Fruit fly (Drosophila melanogaster) whole organism, embryonic: Measurements from ENCODE around the gene DCP2.

Experiments
- Atf3 ChIP-seq: fragments of 200-800 bp; sonication (Bioruptor generic); optimal IDR thresholded peaks from 3 replicates; lab custom pipeline; 2016; ENCODE audit warnings: missing biosample characterization, missing genetic modification characterization
- Bgb ChIP-seq: fragments of 200-800 bp; sonication (Bioruptor generic); IDR thresholded peaks from 2 replicates; pipeline ENCODE4 v1.3.6; 2022; ENCODE audit warnings: missing biosample characterization, missing genetic modification characterization; ENCODE audit not compliant: partially characterized antibody
- CG10321 ChIP-seq: fragments of 200-800 bp; sonication (Bioruptor generic); IDR thresholded peaks from 2 replicates; pipeline ENCODE4 v1.3.6; 2022; ENCODE audit warnings: missing biosample characterization, missing genetic modification characterization
- CG10462 ChIP-seq: fragments of 200-800 bp; sonication (Bioruptor generic); optimal IDR thresholded peaks from 2 replicates; lab custom pipeline; 2016; ENCODE audit warnings: missing biosample characterization, missing genetic modification characterization
- CG12236 ChIP-seq: fragments of 200-800 bp; sonication (Bioruptor generic); optimal IDR thresholded peaks from 2 replicates; lab custom pipeline; 2016; ENCODE audit warnings: missing biosample characterization, missing genetic modification characterization
- CG1233 ChIP-seq: fragments of 200-800 bp; sonication (Bioruptor generic); optimal IDR thresholded peaks from 4 replicates; lab custom pipeline; 2018; ENCODE audit warnings: missing biosample characterization, mild to moderate bottlenecking, missing genetic modification characterization
- CG13624 ChIP-seq: fragments of 200-800 bp; sonication (Bioruptor generic); optimal IDR thresholded peaks from 2 replicates; lab custom pipeline; 2016; ENCODE audit warnings: missing biosample characterization, missing genetic modification characterization
- CG14441 ChIP-seq: fragments of 200-800 bp; sonication (Bioruptor generic); IDR thresholded peaks from 2 replicates; pipeline ENCODE4 v1.3.6; 2022; ENCODE audit warnings: missing biosample characterization, missing genetic modification characterization
- CG17385 ChIP-seq: fragments of 200-800 bp; sonication (Bioruptor generic); optimal IDR thresholded peaks from 3 replicates; lab custom pipeline; 2018; ENCODE audit warnings: missing biosample characterization, mild to moderate bottlenecking, missing genetic modification characterization
- CG2875 ChIP-seq: fragments of 200-800 bp; sonication (Bioruptor generic); optimal IDR thresholded peaks from 2 replicates; lab custom pipeline; 2017; ENCODE audit warnings: missing biosample characterization, mild to moderate bottlenecking, missing genetic modification characterization, missing genetic modification reagents
- CG3065 ChIP-seq: fragments of 200-800 bp; sonication (Bioruptor generic); optimal IDR thresholded peaks from 2 replicates; lab custom pipeline; 2016; ENCODE audit warnings: missing biosample characterization, missing genetic modification characterization
- CG3281 ChIP-seq: fragments of 200-800 bp; sonication (Bioruptor generic); optimal IDR thresholded peaks from 3 replicates; lab custom pipeline; 2017; ENCODE audit warnings: missing biosample characterization, mild to moderate bottlenecking, missing genetic modification characterization
- CG3838 ChIP-seq: fragments of 200-800 bp; sonication (Bioruptor generic); optimal IDR thresholded peaks from 3 replicates; lab custom pipeline; 2016; ENCODE audit warnings: missing biosample characterization, missing genetic modification characterization
- CG4707 ChIP-seq: fragments of 200-800 bp; sonication (Bioruptor generic); optimal IDR thresholded peaks from 2 replicates; lab custom pipeline; 2018; ENCODE audit warnings: missing biosample characterization, mild to moderate bottlenecking, missing genetic modification characterization, moderate library complexity
- CG6654 ChIP-seq: fragments of 200-800 bp; sonication (Bioruptor generic); optimal IDR thresholded peaks from 2 replicates; lab custom pipeline; 2017; ENCODE audit warnings: missing biosample characterization, mild to moderate bottlenecking, missing genetic modification characterization
- CG6683 ChIP-seq: fragments of 200-800 bp; sonication (Bioruptor generic); optimal IDR thresholded peaks from 2 replicates; lab custom pipeline; 2017; ENCODE audit warnings: missing biosample characterization, mild to moderate bottlenecking, missing genetic modification characterization, missing genetic modification reagents
- Chrac-16 ChIP-seq: fragments of 200-800 bp; sonication (Bioruptor generic); optimal IDR thresholded peaks from 3 replicates; lab custom pipeline; 2016; ENCODE audit warnings: missing biosample characterization, missing genetic modification characterization
- CrebB ChIP-seq: fragments of 200-800 bp; sonication (Bioruptor generic); optimal IDR thresholded peaks from 3 replicates; lab custom pipeline; 2018; ENCODE audit warnings: missing biosample characterization, mild to moderate bottlenecking, missing genetic modification characterization
- Dfd ChIP-seq, 2 experiments: fragments of >200 bp; optimal IDR thresholded peaks; 2 replicates each; lab custom pipeline; 2017; ENCODE audit warnings: missing biosample characterization in 2 of 2, missing genetic modification characterization in 2 of 2
- Dp ChIP-seq: fragments of 200-800 bp; sonication (Bioruptor generic); optimal IDR thresholded peaks from 2 replicates; lab custom pipeline; 2018; ENCODE audit warnings: missing biosample characterization, mild to moderate bottlenecking, missing genetic modification characterization, moderate library complexity
- Ets65A ChIP-seq: fragments of 200-800 bp; sonication (Bioruptor generic); peaks from one replicate; lab custom pipeline; 2016; ENCODE audit warnings: missing biosample characterization, missing genetic modification characterization
- GATAe ChIP-seq: fragments of 200-800 bp; sonication (Bioruptor generic); conservative IDR thresholded peaks from 2 replicates; pipeline ENCODE4 v1.3.6; 2022; ENCODE audit warnings: missing biosample characterization, missing genetic modification characterization
- Gug ChIP-seq: fragments of 200-800 bp; sonication (Bioruptor generic); IDR thresholded peaks from 4 replicates; pipeline ENCODE4 v1.3.6; 2022; ENCODE audit warnings: missing biosample characterization, missing genetic modification characterization
- H2.0 ChIP-seq: fragments of 200-800 bp; sonication (Bioruptor generic); IDR thresholded peaks from 2 replicates; pipeline ENCODE4 v1.3.6; 2022; ENCODE audit warnings: missing biosample characterization, missing genetic modification characterization
- Hr39 ChIP-seq: fragments of >200 bp; optimal IDR thresholded peaks from 2 replicates; lab custom pipeline; 2017
- Hsf ChIP-seq: fragments of 200-800 bp; sonication (Bioruptor generic); optimal IDR thresholded peaks from 3 replicates; lab custom pipeline; 2016; ENCODE audit warnings: missing biosample characterization, missing genetic modification characterization
- MBD-R2 ChIP-seq: fragments of 200-800 bp; sonication (Bioruptor generic); IDR thresholded peaks from 2 replicates; pipeline ENCODE4 v1.3.6; 2022; ENCODE audit warnings: missing biosample characterization, missing genetic modification characterization
- Mad ChIP-seq: fragments of 200-800 bp; sonication (Bioruptor generic); optimal IDR thresholded peaks from 2 replicates; lab custom pipeline; 2016; ENCODE audit warnings: missing biosample characterization, missing genetic modification characterization
- Meics ChIP-seq: fragments of 200-800 bp; sonication (Bioruptor generic); optimal IDR thresholded peaks from 2 replicates; lab custom pipeline; 2017; ENCODE audit warnings: missing biosample characterization, mild to moderate bottlenecking, missing genetic modification characterization
- NC2β ChIP-seq: fragments of 200-800 bp; sonication (Bioruptor generic); optimal IDR thresholded peaks from 2 replicates; lab custom pipeline; 2016; ENCODE audit warnings: missing biosample characterization, missing genetic modification characterization
- az2 ChIP-seq: fragments of 200-800 bp; sonication (Bioruptor generic); optimal IDR thresholded peaks from 3 replicates; lab custom pipeline; 2016; ENCODE audit warnings: missing biosample characterization, missing genetic modification characterization
- bowl ChIP-seq: fragments of 200-800 bp; sonication (Bioruptor generic); IDR thresholded peaks from 2 replicates; pipeline ENCODE4 v1.3.6; 2022; ENCODE audit warnings: missing biosample characterization, missing genetic modification characterization
- chinmo ChIP-seq: fragments of 200-800 bp; sonication (Bioruptor generic); IDR thresholded peaks from 4 replicates; pipeline ENCODE4 v1.3.6; 2022; ENCODE audit warnings: missing biosample characterization, missing genetic modification characterization; ENCODE audit not compliant: partially characterized antibody
- gsb-n ChIP-seq: fragments of 200-800 bp; sonication (Bioruptor generic); optimal IDR thresholded peaks from 3 replicates; lab custom pipeline; 2018; ENCODE audit warnings: missing biosample characterization, mild to moderate bottlenecking, missing genetic modification characterization
- hkb ChIP-seq, 2 experiments: fragments of 200-800 bp in 1 of 2; fragments of >200 bp in 1 of 2; sonication (Bioruptor generic) in 1 of 2; IDR thresholded peaks in 1 of 2; optimal IDR thresholded peaks in 1 of 2; 2 replicates each; pipeline versions ENCODE4 v1.3.6 to Lab custom; 2017 to 2022; ENCODE audit warnings: missing biosample characterization in 1 of 2, missing genetic modification characterization in 1 of 2
- klu ChIP-seq: fragments of 200-800 bp; sonication (Bioruptor generic); IDR thresholded peaks from 2 replicates; pipeline ENCODE4 v1.3.6; 2022; ENCODE audit warnings: missing biosample characterization, missing genetic modification characterization
- mirr ChIP-seq: fragments of 200-800 bp; sonication (Bioruptor generic); optimal IDR thresholded peaks from 3 replicates; lab custom pipeline; 2018; ENCODE audit warnings: missing biosample characterization, mild to moderate bottlenecking, missing genetic modification characterization
- p53 ChIP-seq: fragments of 200-800 bp; sonication (Bioruptor generic); optimal IDR thresholded peaks from 2 replicates; lab custom pipeline; 2016; ENCODE audit warnings: missing biosample characterization, missing genetic modification characterization
- pfk ChIP-seq: fragments of 200-800 bp; sonication (Bioruptor generic); optimal IDR thresholded peaks from 2 replicates; lab custom pipeline; 2018; ENCODE audit warnings: missing biosample characterization, mild to moderate bottlenecking, missing genetic modification characterization, moderate library complexity
- psq ChIP-seq: fragments of 200-800 bp; sonication (Bioruptor generic); optimal IDR thresholded peaks from 2 replicates; lab custom pipeline; 2017; ENCODE audit warnings: missing biosample characterization, missing genetic modification characterization
- shn ChIP-seq: fragments of 200-800 bp; sonication (Bioruptor generic); optimal IDR thresholded peaks from 3 replicates; lab custom pipeline; 2016; ENCODE audit warnings: missing biosample characterization, missing genetic modification characterization

DCP2 gene

dm6 chr3L:15826347-15826984, at the start of gene DCP2, which contains the start of gene dbo (continued):
- no peak for TF ChIP-seq Dfd (GFP tag; optimal IDR thresholded peaks at IDR 0.05; lab: Kevin White, UChicago)
- TF ChIP-seq Dp: no peak
- TF ChIP-seq NC2β (GFP tag; lab: Kevin White, UChicago): no peak
- no peak for TF ChIP-seq CG3838 (GFP tag; lab: Kevin White, UChicago)
- TF ChIP-seq CG3065 (GFP tag; lab: Kevin White, UChicago): no peak
- peak; percentile 5 for TF ChIP-seq mirr (GFP tag; lab: Kevin White, UChicago)
- peak; percentile 64 for TF ChIP-seq CG14441 (GFP tag; lab: Robert Waterston, UW)
- peak; percentile 74 for TF ChIP-seq az2 (GFP tag; lab: Kevin White, UChicago)
- TF ChIP-seq Atf3 (GFP tag; lab: Kevin White, UChicago): no peak
- peak; percentile 20; the same call in 1 of the 2 replicates for TF ChIP-seq MBD-R2
- TF ChIP-seq CG13624 (GFP tag; lab: Kevin White, UChicago): no peak
- TF ChIP-seq CG3281 (GFP tag; lab: Kevin White, UChicago): peak; percentile 60
- TF ChIP-seq Chrac-16: peak; percentile 64
- no peak for TF ChIP-seq bowl (GFP tag; lab: Robert Waterston, UW)
- TF ChIP-seq CrebB (tag; lab: Kevin White, UChicago): peak; percentile 11
- TF ChIP-seq CG2875 (GFP tag; lab: Kevin White, UChicago): no peak
- TF ChIP-seq pfk (GFP tag; lab: Kevin White, UChicago): peak; percentile 19
- TF ChIP-seq CG6683 (GFP tag; lab: Kevin White, UChicago): no peak
- no peak for TF ChIP-seq CG12236
- peak; percentile 55 for TF ChIP-seq CG1233 (GFP tag; lab: Kevin White, UChicago)
- peak; percentile 86 for TF ChIP-seq Bgb
- no peak for TF ChIP-seq CG6654 (GFP tag; lab: Kevin White, UChicago)
- peak; percentile 51 for TF ChIP-seq H2.0 (GFP tag; lab: Robert Waterston, UW)
- peak; percentile 56 for TF ChIP-seq CG17385 (GFP tag; lab: Kevin White, UChicago)
- TF ChIP-seq GATAe: no peak
- peak; percentile 43 for TF ChIP-seq Hsf
- peak; percentile 43 for TF ChIP-seq CG4707 (GFP tag; lab: Kevin White, UChicago)
- peak; percentile 82 for TF ChIP-seq Gug (GFP tag; lab: Robert Waterston, UW)
- TF ChIP-seq psq (GFP tag; lab: Kevin White, UChicago): no peak
- 0 out of 4 replicates have a peak, but pooled peaks have one; percentile 56 for TF ChIP-seq chinmo (GFP tag; lab: Robert Waterston, UW)
- TF ChIP-seq shn (GFP tag; lab: Kevin White, UChicago): peak; percentile 48
- no peak for TF ChIP-seq CG10462 (GFP tag; lab: Kevin White, UChicago)
- TF ChIP-seq Mad (GFP tag; lab: Kevin White, UChicago): no peak
- no peak for TF ChIP-seq klu (GFP tag; lab: Robert Waterston, UW)
- peak; percentile 29; the same call in 1 of the 2 replicates for TF ChIP-seq CG10321 (GFP tag; lab: Robert Waterston, UW)
- TF ChIP-seq Meics: peak; percentile 73
- no peak for TF ChIP-seq p53 (GFP tag; lab: Kevin White, UChicago)
- TF ChIP-seq hkb (optimal IDR thresholded peaks at IDR 0.05; lab: Kevin White, UChicago): no peak
- peak; percentile 74 for TF ChIP-seq hkb (GFP tag; IDR thresholded peaks at IDR 0.05; lab: Robert Waterston, UW)
- TF ChIP-seq, all 482 proteins: peak for 280

- TF ChIP-seq Hr39 (lab: Kevin White, UChicago) (peak; percentile 56), gsb-n (tag; lab: Kevin White, UChicago) (no peak), Ets65A (peak; percentile 7)
- TF ChIP-seq, all 482 proteins: peak for 2
Measured at dm6 chr3L:15856035-15856434, 29.8 kb upstream of the DCP2 start.
